Worm (Caenorhabditis elegans) whole organism, L4/young adult: ENCODE data around the gene F17H10.4.

Experiments
- W03F9.2 ChIP-seq: fragments of 150-350 bp; optimal IDR thresholded peaks from 2 replicates; lab custom pipeline; 2014; ENCODE audit warnings: missing biosample characterization, missing genetic modification characterization
- him-1 ChIP-seq: sonication (generic microtip); optimal IDR thresholded peaks from 2 replicates; lab custom pipeline; 2016; ENCODE audit warnings: missing genotype, missing genetic modification reagents, missing genetic modification characterization, missing compliant biosample characterization

DNA sequence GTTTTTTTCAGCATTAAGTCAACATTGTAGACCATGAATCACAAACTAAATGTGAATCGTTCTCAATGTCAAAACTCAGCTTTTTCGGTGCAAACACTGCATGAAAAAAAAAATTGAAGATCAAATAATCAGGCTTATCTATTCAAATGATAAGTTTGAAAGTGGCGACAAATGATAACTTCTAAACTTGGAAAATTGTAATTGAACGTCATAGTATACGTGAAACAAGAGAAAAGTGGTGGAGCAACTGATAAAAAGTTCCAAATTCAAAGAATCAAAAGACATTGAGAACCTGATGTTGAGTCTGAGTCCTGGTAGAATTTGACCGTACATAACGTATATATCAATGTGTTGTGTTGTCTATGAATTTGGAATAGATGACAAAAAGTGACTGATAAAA, 36.9 kb upstream of the F17H10.4 start:
- no peak for TF ChIP-seq him-1 (tag; lab: Kevin White, UChicago)
- no peak for TF ChIP-seq W03F9.2 (tag; lab: Kevin White, UChicago)
